Fruit fly (Drosophila melanogaster) whole organism, embryonic: ENCODE data around the gene Idua.

Experiments
- Aef1 ChIP-seq: fragments of 200-800 bp; sonication (Bioruptor generic); IDR thresholded peaks from 3 replicates; pipeline ENCODE4 v1.3.6; 2022; ENCODE audit warnings: missing biosample characterization, missing genetic modification characterization
- CG11085 ChIP-seq: fragments of 200-800 bp; sonication (Bioruptor generic); IDR thresholded peaks from 2 replicates; pipeline ENCODE4 v1.3.6; 2022; ENCODE audit warnings: missing biosample characterization, missing genetic modification characterization
- CG12219 ChIP-seq: fragments of 200-800 bp; sonication (Bioruptor generic); optimal IDR thresholded peaks from 3 replicates; lab custom pipeline; 2018; ENCODE audit warnings: missing biosample characterization, mild to moderate bottlenecking, missing genetic modification characterization
- CG13287 ChIP-seq: fragments of 200-800 bp; sonication (Bioruptor generic); IDR thresholded peaks from 2 replicates; pipeline ENCODE4 v1.3.6; 2022; ENCODE audit warnings: missing biosample characterization, missing genetic modification characterization; ENCODE audit not compliant: partially characterized antibody
- CG13424 ChIP-seq: fragments of 200-800 bp; sonication (Bioruptor generic); optimal IDR thresholded peaks from 2 replicates; lab custom pipeline; 2019; ENCODE audit warnings: missing biosample characterization, mild to moderate bottlenecking, missing genetic modification characterization, moderate library complexity
- CG16779 ChIP-seq: fragments of 200-800 bp; sonication (Bioruptor generic); IDR thresholded peaks from 2 replicates; pipeline ENCODE4 v1.3.6; 2022; ENCODE audit warnings: missing biosample characterization, missing genetic modification characterization
- CG17328 ChIP-seq: fragments of 200-800 bp; sonication (Bioruptor generic); IDR thresholded peaks from 2 replicates; pipeline ENCODE4 v1.3.6; 2022; ENCODE audit warnings: missing biosample characterization, missing genetic modification characterization
- CG17359 ChIP-seq: fragments of 200-800 bp; sonication (Bioruptor generic); optimal IDR thresholded peaks from 3 replicates; lab custom pipeline; 2018; ENCODE audit warnings: missing biosample characterization, mild to moderate bottlenecking, missing genetic modification characterization, moderate library complexity
- CG17361 ChIP-seq: fragments of 200-800 bp; sonication (Bioruptor generic); IDR thresholded peaks from 3 replicates; pipeline ENCODE4 v1.3.6; 2022; ENCODE audit warnings: missing biosample characterization, missing genetic modification characterization
- CG17802 ChIP-seq: fragments of 200-800 bp; sonication (Bioruptor generic); optimal IDR thresholded peaks from 2 replicates; lab custom pipeline; 2018; ENCODE audit warnings: missing biosample characterization, mild to moderate bottlenecking, missing genetic modification characterization, moderate library complexity
- CG18011 ChIP-seq: fragments of 200-800 bp; sonication (Bioruptor generic); optimal IDR thresholded peaks from 2 replicates; lab custom pipeline; 2017; ENCODE audit warnings: missing biosample characterization, missing genetic modification characterization, mild to moderate bottlenecking, moderate library complexity, missing genotype
- CG18619 ChIP-seq: fragments of 200-800 bp; sonication (Bioruptor generic); optimal IDR thresholded peaks from 3 replicates; lab custom pipeline; 2017; ENCODE audit warnings: missing biosample characterization, mild to moderate bottlenecking, missing genetic modification characterization
- CG2116 ChIP-seq: fragments of 200-800 bp; sonication (Bioruptor generic); optimal IDR thresholded peaks from 3 replicates; lab custom pipeline; 2018; ENCODE audit warnings: missing biosample characterization, mild to moderate bottlenecking, missing genetic modification characterization
- CG3726 ChIP-seq: fragments of 200-800 bp; sonication (Bioruptor generic); IDR thresholded peaks from 3 replicates; pipeline ENCODE4, ENCODE4 v1.3.6; 2022; ENCODE audit warnings: missing biosample characterization, missing genetic modification characterization
- CG4282 ChIP-seq: fragments of 200-800 bp; sonication (Bioruptor generic); optimal IDR thresholded peaks from 2 replicates; lab custom pipeline; 2016; ENCODE audit warnings: missing biosample characterization, missing genetic modification characterization
- CG6254 ChIP-seq: fragments of 200-800 bp; sonication (Bioruptor generic); optimal IDR thresholded peaks from 3 replicates; lab custom pipeline; 2017; ENCODE audit warnings: mild to moderate bottlenecking, missing biosample characterization, missing genetic modification reagents, missing genetic modification characterization
- CG8290 ChIP-seq, 3 experiments: fragments of 200-800 bp; sonication (Bioruptor generic); optimal IDR thresholded peaks; 2 replicates each; lab custom pipeline; 2016 to 2019; ENCODE audit warnings: missing biosample characterization in 3 of 3, missing genetic modification characterization in 3 of 3, mild to moderate bottlenecking in 2 of 3, moderate library complexity in 1 of 3
- CG9932 ChIP-seq: fragments of 200-800 bp; sonication (Bioruptor generic); IDR thresholded peaks from 2 replicates; pipeline ENCODE4 v1.3.6; 2022; ENCODE audit warnings: missing biosample characterization, missing genetic modification characterization
- CTCF ChIP-seq: fragments of 200-800 bp; sonication (Bioruptor generic); optimal IDR thresholded peaks from 2 replicates; lab custom pipeline; 2017; ENCODE audit warnings: missing biosample characterization, mild to moderate bottlenecking, missing genetic modification characterization, moderate library complexity
- Camta ChIP-seq: fragments of 200-800 bp; sonication (Bioruptor generic); optimal IDR thresholded peaks from 2 replicates; lab custom pipeline; 2016; ENCODE audit warnings: missing biosample characterization, missing genetic modification characterization
- Chrac-16 ChIP-seq: fragments of 200-800 bp; sonication (Bioruptor generic); optimal IDR thresholded peaks from 3 replicates; lab custom pipeline; 2016; ENCODE audit warnings: missing biosample characterization, missing genetic modification characterization
- Dll ChIP-seq: fragments of 200-800 bp; sonication (Bioruptor generic); IDR thresholded peaks from 4 replicates; pipeline ENCODE4 v1.3.6; 2022; ENCODE audit warnings: missing biosample characterization, missing genetic modification characterization; ENCODE audit not compliant: partially characterized antibody
- Dref ChIP-seq: fragments of 200-800 bp; sonication (Bioruptor generic); IDR thresholded peaks from 2 replicates; pipeline ENCODE4 v1.3.6; 2022; ENCODE audit warnings: missing biosample characterization, missing genetic modification characterization
- Elba2 ChIP-seq: fragments of 200-800 bp; sonication (Bioruptor generic); optimal IDR thresholded peaks from 3 replicates; lab custom pipeline; 2016; ENCODE audit warnings: missing biosample characterization, missing genetic modification characterization
- Fer3 ChIP-seq: fragments of 200-800 bp; sonication (Bioruptor generic); optimal IDR thresholded peaks from 2 replicates; lab custom pipeline; 2018; ENCODE audit warnings: missing biosample characterization, mild to moderate bottlenecking, missing genetic modification characterization, moderate library complexity
- HLH4C ChIP-seq: fragments of 200-800 bp; sonication (Bioruptor generic); IDR thresholded peaks from 3 replicates; pipeline ENCODE4 v1.3.6; 2022; ENCODE audit warnings: missing biosample characterization, missing genetic modification characterization; ENCODE audit not compliant: partially characterized antibody
- Jarid2 ChIP-seq: fragments of 200-800 bp; sonication (Bioruptor generic); optimal IDR thresholded peaks from 3 replicates; lab custom pipeline; 2017; ENCODE audit warnings: mild to moderate bottlenecking, missing biosample characterization, missing genetic modification reagents, missing genetic modification characterization
- MBD-R2 ChIP-seq: fragments of 200-800 bp; sonication (Bioruptor generic); IDR thresholded peaks from 2 replicates; pipeline ENCODE4 v1.3.6; 2022; ENCODE audit warnings: missing biosample characterization, missing genetic modification characterization
- Max ChIP-seq: fragments of 200-800 bp; sonication (Bioruptor generic); optimal IDR thresholded peaks from 2 replicates; lab custom pipeline; 2016; ENCODE audit warnings: missing biosample characterization, mild to moderate bottlenecking, missing genetic modification characterization
- Meics ChIP-seq: fragments of 200-800 bp; sonication (Bioruptor generic); optimal IDR thresholded peaks from 2 replicates; lab custom pipeline; 2017; ENCODE audit warnings: missing biosample characterization, mild to moderate bottlenecking, missing genetic modification characterization
- Myb ChIP-seq: fragments of 200-800 bp; sonication (Bioruptor generic); optimal IDR thresholded peaks from 2 replicates; lab custom pipeline; 2016; ENCODE audit warnings: missing biosample characterization, missing genetic modification characterization
- Side ChIP-seq: fragments of 200-800 bp; sonication (Bioruptor generic); optimal IDR thresholded peaks from 2 replicates; lab custom pipeline; 2016; ENCODE audit warnings: missing biosample characterization, missing genetic modification characterization
- Sin3A ChIP-seq: fragments of >200 bp; optimal IDR thresholded peaks from 2 replicates; lab custom pipeline; 2018
- Stat92E ChIP-seq, 3 experiments: fragments of >200 bp in 2 of 3; fragments of 200-800 bp in 1 of 3; sonication (Bioruptor generic) in 1 of 3; optimal IDR thresholded peaks; 2 replicates each; lab custom pipeline; 2017 to 2019; ENCODE audit warnings: missing biosample characterization in 3 of 3, missing genetic modification characterization in 3 of 3, mild to moderate bottlenecking in 1 of 3, moderate library complexity in 1 of 3
- Tbp ChIP-seq: fragments of >200 bp; optimal IDR thresholded peaks from 2 replicates; lab custom pipeline; 2018; ENCODE audit warnings: missing biosample characterization, missing genetic modification characterization
- Vsx1 ChIP-seq: fragments of 200-800 bp; sonication (Bioruptor generic); optimal IDR thresholded peaks from 2 replicates; lab custom pipeline; 2017; ENCODE audit warnings: missing biosample characterization, mild to moderate bottlenecking, missing genetic modification characterization, missing genetic modification reagents
- amos ChIP-seq: fragments of 200-800 bp; sonication (Bioruptor generic); IDR thresholded peaks from 2 replicates; pipeline ENCODE4 v1.3.6; 2022; ENCODE audit warnings: missing biosample characterization, missing genetic modification characterization; ENCODE audit not compliant: partially characterized antibody
- ap ChIP-seq: fragments of 200-800 bp; sonication (Bioruptor generic); IDR thresholded peaks from 2 replicates; pipeline ENCODE4 v1.3.6; 2022; ENCODE audit warnings: missing biosample characterization, missing genetic modification characterization
- cato ChIP-seq: fragments of 200-800 bp; sonication (Bioruptor generic); optimal IDR thresholded peaks from 2 replicates; lab custom pipeline; 2016; ENCODE audit warnings: missing biosample characterization, missing genetic modification characterization, borderline replicate concordance
- dysf ChIP-seq: fragments of 200-800 bp; sonication (Bioruptor generic); IDR thresholded peaks from 3 replicates; pipeline ENCODE4 v1.3.6; 2022; ENCODE audit warnings: missing biosample characterization, missing genetic modification characterization
- eve ChIP-seq, 2 experiments: fragments of >200 bp; optimal IDR thresholded peaks; 2 replicates each; lab custom pipeline; 2017; ENCODE audit warnings: missing biosample characterization in 2 of 2, missing genetic modification characterization in 2 of 2
- fd102C ChIP-seq: fragments of 200-800 bp; sonication (Bioruptor generic); optimal IDR thresholded peaks from 2 replicates; lab custom pipeline; 2018; ENCODE audit warnings: missing biosample characterization, mild to moderate bottlenecking, missing genetic modification characterization, moderate library complexity
- gce ChIP-seq: fragments of 200-800 bp; sonication (Bioruptor generic); IDR thresholded peaks from 3 replicates; pipeline ENCODE4 v1.3.6; 2022; ENCODE audit warnings: missing biosample characterization, missing genetic modification characterization
- jing ChIP-seq: fragments of 200-800 bp; sonication (Bioruptor generic); optimal IDR thresholded peaks from 2 replicates; lab custom pipeline; 2018; ENCODE audit warnings: missing biosample characterization, mild to moderate bottlenecking, missing genetic modification characterization
- mld ChIP-seq: fragments of 200-800 bp; sonication (Bioruptor generic); IDR thresholded peaks from 3 replicates; pipeline ENCODE4 v1.3.6; 2022; ENCODE audit warnings: missing biosample characterization, missing genetic modification characterization; ENCODE audit not compliant: partially characterized antibody
- org-1 ChIP-seq: fragments of 200-800 bp; sonication (Bioruptor generic); optimal IDR thresholded peaks from 2 replicates; lab custom pipeline; 2017; ENCODE audit warnings: missing biosample characterization, missing genetic modification characterization
- slbo ChIP-seq: fragments of 200-800 bp; sonication (Bioruptor generic); IDR thresholded peaks from 2 replicates; pipeline ENCODE4 v1.3.6; 2022; ENCODE audit warnings: missing biosample characterization, missing genetic modification characterization
- ssp ChIP-seq: fragments of 200-800 bp; sonication (Bioruptor generic); IDR thresholded peaks from 2 replicates; pipeline ENCODE4 v1.3.6; 2022; ENCODE audit warnings: missing biosample characterization, missing genetic modification characterization
- tap ChIP-seq: fragments of 200-800 bp; optimal IDR thresholded peaks from 3 replicates; lab custom pipeline; 2019; ENCODE audit warnings: missing biosample characterization, mild to moderate bottlenecking, missing genetic modification characterization, moderate library complexity
- zen ChIP-seq: fragments of 200-800 bp; sonication (Bioruptor generic); optimal IDR thresholded peaks from 3 replicates; lab custom pipeline; 2018; ENCODE audit warnings: missing biosample characterization, mild to moderate bottlenecking, missing genetic modification characterization, moderate library complexity
- zen2 ChIP-seq: fragments of 200-800 bp; sonication (Bioruptor generic); IDR thresholded peaks from 3 replicates; pipeline ENCODE4 v1.3.6; 2022; ENCODE audit warnings: missing biosample characterization, missing genetic modification characterization; ENCODE audit not compliant: partially characterized antibody

Gene Idua

dm6 chr2L:11119966-11120517, 7.2 kb upstream of the Idua start, which contains the start of gene CG6230 (continued):
- TF ChIP-seq CG3726 (GFP tag; lab: Robert Waterston, UW) (no peak), Chrac-16 (GFP tag; lab: Kevin White, UChicago) (no peak), tap (tag; lab: Kevin White, UChicago) (no peak), Vsx1 (GFP tag; lab: Kevin White, UChicago) (no peak), CG12219 (GFP tag; lab: Kevin White, UChicago) (no peak), Camta (GFP tag; lab: Kevin White, UChicago) (no peak), MBD-R2 (GFP tag; lab: Robert Waterston, UW) (peak; percentile 88), Side (no peak), cato (GFP tag; lab: Kevin White, UChicago) (no peak), slbo (GFP tag; lab: Robert Waterston, UW) (no peak), ssp (GFP tag; lab: Robert Waterston, UW) (no peak), CG13287 (GFP tag; lab: Robert Waterston, UW) (peak; percentile 77), fd102C (GFP tag; lab: Kevin White, UChicago) (no peak), CG17359 (tag; lab: Kevin White, UChicago) (no peak), CG2116 (GFP tag; lab: Kevin White, UChicago) (peak; percentile 86), CG13424 (tag; lab: Kevin White, UChicago) (no peak), Meics (no peak), Elba2 (GFP tag; lab: Kevin White, UChicago) (no peak), CG18619 (GFP tag; lab: Kevin White, UChicago) (no peak), CG17361 (GFP tag; lab: Robert Waterston, UW) (no peak), Sin3A (lab: Kevin White, UChicago) (peak; percentile 3), Dref (peak; percentile 86), CTCF (GFP tag; lab: Kevin White, UChicago) (no peak), mld (GFP tag; lab: Robert Waterston, UW) (no peak), Max (GFP tag; lab: Kevin White, UChicago) (no peak), Dll (peak; percentile 71; the same call in 2 of the 4 replicates), zen (tag; lab: Kevin White, UChicago) (no peak), CG6254 (GFP tag; lab: Kevin White, UChicago) (no peak), eve (GFP tag; optimal IDR thresholded peaks at IDR 0.05; lab: Kevin White, UChicago) (no peak), Aef1 (GFP tag; lab: Robert Waterston, UW) (no peak), CG17328 (GFP tag; lab: Robert Waterston, UW) (no peak), CG11085 (GFP tag; lab: Robert Waterston, UW) (no peak), Myb (GFP tag; lab: Kevin White, UChicago) (peak; percentile 78), Tbp (GFP tag; lab: Kevin White, UChicago) (no peak), Jarid2 (GFP tag; lab: Kevin White, UChicago) (no peak), jing (GFP tag; lab: Kevin White, UChicago) (no peak), CG9932 (GFP tag; lab: Robert Waterston, UW) (no peak), HLH4C (GFP tag; lab: Robert Waterston, UW) (peak; percentile 63), ap (GFP tag; lab: Robert Waterston, UW) (no peak), CG17802 (no peak), Stat92E (GFP tag; optimal IDR thresholded peaks at IDR 0.05; lab: Kevin White, UChicago) (no peak), zen2 (GFP tag; lab: Robert Waterston, UW) (peak; percentile 72; the same call in 2 of the 3 replicates), dysf (GFP tag; lab: Robert Waterston, UW) (no peak), CG18011 (GFP tag; lab: Kevin White, UChicago) (no peak), CG8290 (GFP tag; optimal IDR thresholded peaks at IDR 0.05; lab: Kevin White, UChicago) (no peak), CG8290 (tag; optimal IDR thresholded peaks at IDR 0.05; lab: Kevin White, UChicago) (no peak), amos (GFP tag; lab: Robert Waterston, UW) (peak; percentile 71), gce (GFP tag; lab: Robert Waterston, UW) (no peak), org-1 (no peak), CG4282 (GFP tag; lab: Kevin White, UChicago) (no peak), Fer3 (no peak), CG16779 (GFP tag; lab: Robert Waterston, UW) (no peak)
